Fruit fly (Drosophila melanogaster) whole organism, pupa: ENCODE data around the gene Ac78C.

Experiments used
- CG13204 ChIP-seq: fragments of 200-800 bp; sonication (Bioruptor generic); optimal IDR thresholded peaks from 2 replicates; lab custom pipeline; 2018; ENCODE audit warnings: missing biosample characterization, mild to moderate bottlenecking, missing genetic modification characterization, moderate library complexity
- CG8159 ChIP-seq: fragments of 200-800 bp; sonication (Bioruptor generic); optimal IDR thresholded peaks from 3 replicates; lab custom pipeline; 2018; ENCODE audit warnings: missing biosample characterization, mild to moderate bottlenecking, missing genetic modification characterization, moderate library complexity
- EcR ChIP-seq: fragments of 200-800 bp; sonication (Bioruptor generic); optimal IDR thresholded peaks from 3 replicates; lab custom pipeline; 2019; ENCODE audit warnings: missing biosample characterization, missing genetic modification characterization, mild to moderate bottlenecking, moderate library complexity, missing genetic modification reagents
- Pif1B ChIP-seq: fragments of 200-800 bp; sonication (Bioruptor generic); optimal IDR thresholded peaks from 3 replicates; lab custom pipeline; 2016; ENCODE audit warnings: missing biosample characterization, missing genetic modification characterization
- fd96Ca ChIP-seq: fragments of 200-800 bp; sonication (Bioruptor generic); IDR thresholded peaks from 3 replicates; pipeline ENCODE4 v1.3.6; 2022; ENCODE audit warnings: missing biosample characterization, missing genetic modification characterization

- TF ChIP-seq CG13204 (GFP tag; lab: Kevin White, UChicago): no peak
- no peak for TF ChIP-seq CG8159
- peak; percentile 72 for TF ChIP-seq EcR (GFP tag; lab: Kevin White, UChicago)
- no peak for TF ChIP-seq fd96Ca (GFP tag; lab: Robert Waterston, UW)
- no peak for TF ChIP-seq Pif1B (GFP tag; lab: Kevin White, UChicago)
These were observed 30.5 kb upstream of the Ac78C start for dm6 chr3L:21202029-21202776.
